Worm (Caenorhabditis elegans) whole organism, L4/young adult: ENCODE measurements around the gene rpl-35.

Experiments used
- W03F9.2 ChIP-seq: fragments of 150-350 bp; optimal IDR thresholded peaks from 2 replicates; lab custom pipeline; 2014; ENCODE audit warnings: missing biosample characterization, missing genetic modification characterization
- dao-5 ChIP-seq: sonication (generic microtip); optimal IDR thresholded peaks from 2 replicates; lab custom pipeline; 2016; ENCODE audit warnings: missing genotype, missing genetic modification characterization, moderate library complexity, missing compliant biosample characterization
- him-1 ChIP-seq: sonication (generic microtip); optimal IDR thresholded peaks from 2 replicates; lab custom pipeline; 2016; ENCODE audit warnings: missing genotype, missing genetic modification reagents, missing genetic modification characterization, missing compliant biosample characterization

The rpl-35 gene

ce11 chrIII:7893224-7893623, 38.3 kb downstream of the rpl-35 start:
- TF ChIP-seq W03F9.2 (tag; lab: Kevin White, UChicago): no peak
- TF ChIP-seq dao-5: no peak
- TF ChIP-seq him-1: no peak

ce11 chrIII:7894724-7895123, 39.8 kb downstream of the rpl-35 start, which contains the start of gene ZK688.4:
Gene ZK688.4 (plus strand): TSS chrIII:7895024.
- TF ChIP-seq W03F9.2 (tag; lab: Kevin White, UChicago): no peak
- no peak for TF ChIP-seq him-1
- TF ChIP-seq dao-5: no peak

- TF ChIP-seq dao-5 (no peak), him-1 (no peak), W03F9.2 (tag; lab: Kevin White, UChicago) (no peak)
Observed at ce11 chrIII:7896925-7897324, 42.0 kb downstream of the rpl-35 start, which contains the start of gene ZK688.10. Gene ZK688.10 (minus strand): TSS chrIII:7897025.

- TF ChIP-seq dao-5 (no peak), W03F9.2 (tag; lab: Kevin White, UChicago) (no peak), him-1 (no peak)
Observed at ce11 chrIII:7897733-7898132, 42.8 kb downstream of the rpl-35 start.

- TF ChIP-seq dao-5: no peak
- no peak for TF ChIP-seq W03F9.2 (tag; lab: Kevin White, UChicago)
- no peak for TF ChIP-seq him-1
Observed at ce11 chrIII:7900733-7901132, 45.8 kb downstream of the rpl-35 start, which contains the start of gene best-24. Gene best-24 (plus strand): TSS chrIII:7901033.

- TF ChIP-seq W03F9.2 (tag; lab: Kevin White, UChicago) (no peak), dao-5 (no peak), him-1 (no peak)
Observed at ce11 chrIII:7903427-7903826, 48.5 kb downstream of the rpl-35 start.
